Fruit fly (Drosophila melanogaster) whole organism, pupa: ENCODE data around the gene CG11374.

ENCODE experiments used
- CG10348 ChIP-seq: fragments of 200-800 bp; sonication (Bioruptor generic); IDR thresholded peaks from 2 replicates; pipeline ENCODE4 v1.3.6; 2022; ENCODE audit warnings: missing biosample characterization, missing genetic modification characterization
- CG12605 ChIP-seq: fragments of 200-800 bp; sonication (Bioruptor generic); IDR thresholded peaks from 2 replicates; pipeline ENCODE4 v1.3.6; 2022; ENCODE audit warnings: missing biosample characterization, missing genetic modification characterization
- CG13204 ChIP-seq: fragments of 200-800 bp; sonication (Bioruptor generic); optimal IDR thresholded peaks from 2 replicates; lab custom pipeline; 2018; ENCODE audit warnings: missing biosample characterization, mild to moderate bottlenecking, missing genetic modification characterization, moderate library complexity
- CG14655 ChIP-seq: fragments of 200-800 bp; sonication (Bioruptor generic); optimal IDR thresholded peaks from 3 replicates; lab custom pipeline; 2017; ENCODE audit warnings: mild to moderate bottlenecking, missing biosample characterization, missing genetic modification reagents, missing genetic modification characterization
- CG15710 ChIP-seq: fragments of 200-800 bp; sonication (Bioruptor generic); optimal IDR thresholded peaks from 2 replicates; lab custom pipeline; 2018; ENCODE audit warnings: missing biosample characterization, mild to moderate bottlenecking, missing genetic modification characterization, moderate library complexity
- CG17806 ChIP-seq: fragments of 200-800 bp; sonication (Bioruptor generic); optimal IDR thresholded peaks from 2 replicates; lab custom pipeline; 2018; ENCODE audit warnings: missing biosample characterization, mild to moderate bottlenecking, missing genetic modification characterization, moderate library complexity
- CG32121 ChIP-seq: fragments of 200-800 bp; sonication (Bioruptor generic); IDR thresholded peaks from 2 replicates; pipeline ENCODE4 v1.3.6; 2022; ENCODE audit warnings: missing biosample characterization, missing genetic modification characterization
- CG34367 ChIP-seq: fragments of 200-800 bp; sonication (Bioruptor generic); optimal IDR thresholded peaks from 2 replicates; lab custom pipeline; 2018; ENCODE audit warnings: missing biosample characterization, mild to moderate bottlenecking, missing genetic modification characterization
- CG4496 ChIP-seq: fragments of 200-800 bp; sonication (Bioruptor generic); IDR thresholded peaks from 3 replicates; pipeline ENCODE4 v1.3.6; 2022; ENCODE audit warnings: missing biosample characterization, missing genetic modification characterization
- CG8159 ChIP-seq: fragments of 200-800 bp; sonication (Bioruptor generic); optimal IDR thresholded peaks from 3 replicates; lab custom pipeline; 2018; ENCODE audit warnings: missing biosample characterization, mild to moderate bottlenecking, missing genetic modification characterization, moderate library complexity
- CG8301 ChIP-seq: fragments of 200-800 bp; sonication (Bioruptor generic); optimal IDR thresholded peaks from 2 replicates; lab custom pipeline; 2018; ENCODE audit warnings: missing biosample characterization, mild to moderate bottlenecking, missing genetic modification characterization
- CG9948 ChIP-seq: fragments of 200-800 bp; sonication (Bioruptor generic); optimal IDR thresholded peaks from 2 replicates; lab custom pipeline; 2018; ENCODE audit warnings: missing biosample characterization, mild to moderate bottlenecking, missing genetic modification characterization, moderate library complexity
- D1 ChIP-seq: fragments of 200-800 bp; sonication (Bioruptor generic); optimal IDR thresholded peaks from 2 replicates; lab custom pipeline; 2018; ENCODE audit warnings: missing biosample characterization, mild to moderate bottlenecking, missing genetic modification characterization, moderate library complexity
- EcR ChIP-seq: fragments of 200-800 bp; sonication (Bioruptor generic); optimal IDR thresholded peaks from 3 replicates; lab custom pipeline; 2019; ENCODE audit warnings: missing biosample characterization, missing genetic modification characterization, mild to moderate bottlenecking, moderate library complexity, missing genetic modification reagents
- Ets98B ChIP-seq: fragments of 200-800 bp; sonication (Bioruptor generic); IDR thresholded peaks from 2 replicates; pipeline ENCODE4 v1.3.6; 2022; ENCODE audit warnings: missing biosample characterization, missing genetic modification characterization
- Pif1A ChIP-seq: fragments of 200-800 bp; sonication (Bioruptor generic); optimal IDR thresholded peaks from 3 replicates; lab custom pipeline; 2016; ENCODE audit warnings: missing biosample characterization, missing genetic modification characterization
- Pif1B ChIP-seq: fragments of 200-800 bp; sonication (Bioruptor generic); optimal IDR thresholded peaks from 3 replicates; lab custom pipeline; 2016; ENCODE audit warnings: missing biosample characterization, missing genetic modification characterization
- Snoo ChIP-seq: fragments of 200-800 bp; sonication (Bioruptor generic); optimal IDR thresholded peaks from 3 replicates; lab custom pipeline; 2017; ENCODE audit warnings: missing biosample characterization, mild to moderate bottlenecking, missing genetic modification characterization, inconsistent platforms
- fd96Ca ChIP-seq: fragments of 200-800 bp; sonication (Bioruptor generic); IDR thresholded peaks from 3 replicates; pipeline ENCODE4 v1.3.6; 2022; ENCODE audit warnings: missing biosample characterization, missing genetic modification characterization
- gl ChIP-seq: fragments of 200-800 bp; sonication (Bioruptor generic); optimal IDR thresholded peaks from 2 replicates; lab custom pipeline; 2018; ENCODE audit warnings: missing biosample characterization, mild to moderate bottlenecking, missing genetic modification characterization
- rn ChIP-seq: fragments of 200-800 bp; sonication (Bioruptor generic); IDR thresholded peaks from 2 replicates; pipeline ENCODE4 v1.3.6; 2022; ENCODE audit warnings: missing biosample characterization, missing genetic modification characterization

CG11374 gene

DNA sequence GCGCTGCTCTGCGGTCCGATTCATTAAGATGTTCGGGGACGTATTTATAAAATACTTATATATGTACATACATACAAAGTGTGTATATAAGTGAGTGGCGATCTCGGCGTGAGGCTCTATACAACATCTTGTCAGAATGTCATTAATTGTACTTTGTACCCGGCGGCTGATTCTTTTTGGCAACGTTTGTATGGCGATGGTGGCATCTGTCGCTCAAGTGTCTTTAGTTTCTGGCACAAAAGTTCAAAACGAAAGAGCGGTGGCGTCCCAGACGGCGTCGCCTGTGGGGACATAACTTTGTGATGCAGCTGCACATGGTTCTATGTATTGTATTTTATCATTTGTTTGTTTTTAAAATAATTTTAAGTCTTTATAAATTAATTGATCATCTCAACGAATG is 16.8 kb downstream of the CG11374 start:
- TF ChIP-seq fd96Ca (GFP tag; lab: Robert Waterston, UW) (0 out of 3 replicates have a peak, but pooled peaks have one; percentile 27), rn (GFP tag; lab: Robert Waterston, UW) (no peak), D1 (tag; lab: Kevin White, UChicago) (no peak), CG34367 (no peak), Pif1B (GFP tag; lab: Kevin White, UChicago) (no peak), Snoo (tag; lab: Kevin White, UChicago) (no peak), CG9948 (tag; lab: Kevin White, UChicago) (no peak), CG8301 (tag; lab: Kevin White, UChicago) (no peak), CG12605 (GFP tag; lab: Robert Waterston, UW) (no peak), CG15710 (no peak), Ets98B (GFP tag; lab: Robert Waterston, UW) (peak; percentile 54; the same call in 1 of the 2 replicates), CG17806 (tag; lab: Kevin White, UChicago) (no peak), CG14655 (no peak), CG32121 (no peak; the same call in 1 of the 2 replicates), CG4496 (GFP tag; lab: Robert Waterston, UW) (no peak), gl (tag; lab: Kevin White, UChicago) (no peak)

DNA sequence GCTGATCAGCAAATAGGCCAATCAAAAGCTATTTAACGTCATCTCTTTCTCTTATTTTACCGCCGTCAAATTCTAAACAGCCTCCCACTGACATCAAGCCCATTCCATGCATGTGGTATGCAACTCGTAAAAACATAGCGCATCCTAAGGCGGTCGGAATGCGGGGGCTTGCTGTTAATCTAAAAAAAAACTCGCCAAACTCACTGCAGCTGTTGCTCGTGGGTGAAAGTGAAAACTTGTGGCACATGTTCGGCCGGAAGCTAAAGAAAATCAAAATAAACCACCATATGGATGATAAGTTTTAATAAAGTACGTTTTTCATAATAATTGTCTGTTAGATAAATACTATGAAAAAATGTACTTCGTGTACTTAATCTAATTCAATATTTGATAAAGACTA is 17.9 kb downstream of the CG11374 start:
- TF ChIP-seq CG4496 (GFP tag; lab: Robert Waterston, UW) (no peak), CG32121 (peak; percentile 20; the same call in 1 of the 2 replicates)

DNA sequence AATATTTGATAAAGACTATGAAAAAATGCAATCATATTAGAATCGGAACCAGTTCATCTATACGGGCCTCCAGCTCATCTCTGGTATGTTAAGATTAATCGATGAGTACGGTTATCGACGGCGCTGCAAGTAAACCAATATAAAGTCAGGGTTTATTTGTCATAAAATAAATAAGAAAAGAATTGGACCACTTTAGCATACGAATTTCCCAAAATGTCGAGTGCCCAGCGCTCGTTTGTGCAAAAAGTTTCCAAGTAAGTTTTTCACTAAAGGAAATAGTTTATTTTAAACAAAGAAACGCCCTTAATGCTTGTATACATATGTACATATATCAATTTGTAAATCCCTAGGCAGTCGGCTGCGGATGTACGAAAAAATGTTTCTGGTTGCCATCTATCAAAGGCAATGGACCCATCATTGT is 18.5 kb downstream of the CG11374 start, which contains the start of gene Zir:
Gene Zir (plus strand): TSS at position 101 of the 421 bp plus-strand sequence.
- TF ChIP-seq Pif1B (GFP tag; lab: Kevin White, UChicago): no peak
- TF ChIP-seq EcR (GFP tag; lab: Kevin White, UChicago): no peak
- TF ChIP-seq CG4496 (GFP tag; lab: Robert Waterston, UW): no peak
- no peak for TF ChIP-seq CG10348 (GFP tag; lab: Robert Waterston, UW)
- no peak for TF ChIP-seq CG15710
- no peak for TF ChIP-seq Pif1A (GFP tag; lab: Kevin White, UChicago)
- TF ChIP-seq CG8159 (tag; lab: Kevin White, UChicago): no peak
- TF ChIP-seq CG8301 (tag; lab: Kevin White, UChicago): no peak
- TF ChIP-seq rn (GFP tag; lab: Robert Waterston, UW): no peak
- TF ChIP-seq fd96Ca (GFP tag; lab: Robert Waterston, UW): no peak
- TF ChIP-seq CG32121: no peak
- no peak for TF ChIP-seq CG34367

DNA sequence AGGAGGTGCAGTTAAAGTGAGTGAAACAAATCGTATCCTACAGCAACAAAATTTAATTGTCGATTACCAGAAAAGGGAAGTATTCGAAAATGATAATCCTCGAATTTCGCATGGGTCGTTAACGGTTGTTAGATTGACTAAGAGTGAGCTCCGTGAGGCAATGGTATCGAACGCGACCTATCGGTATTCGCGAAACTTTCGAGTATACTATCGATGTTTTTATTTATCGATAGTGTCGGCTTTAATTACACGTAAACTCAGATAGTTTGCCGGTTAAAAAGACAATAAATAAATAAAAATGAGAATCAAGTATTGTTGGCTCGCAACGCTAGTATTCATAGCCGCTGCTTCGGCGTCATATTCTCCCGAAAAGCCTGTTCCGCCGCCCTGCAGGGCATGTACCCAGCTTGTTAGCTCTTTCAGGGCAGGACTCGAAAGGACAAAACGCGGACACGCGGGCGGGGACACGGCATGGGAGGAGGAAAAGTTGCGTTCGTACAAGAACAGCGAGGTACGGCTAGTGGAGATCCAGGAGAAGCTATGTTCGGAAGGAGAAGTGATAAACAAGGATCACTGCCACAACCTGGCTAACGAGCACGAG is 26.1 kb downstream of the CG11374 start, which contains the start of gene Creld:
Gene Creld (plus strand): TSS at position 220 of the 601 bp plus-strand sequence.
- TF ChIP-seq CG8159 (tag; lab: Kevin White, UChicago): no peak
- no peak for TF ChIP-seq CG9948 (tag; lab: Kevin White, UChicago)
- no peak for TF ChIP-seq CG14655
- no peak for TF ChIP-seq CG17806 (tag; lab: Kevin White, UChicago)
- TF ChIP-seq CG32121: no peak
- no peak for TF ChIP-seq gl (tag; lab: Kevin White, UChicago)
- no peak for TF ChIP-seq Pif1A (GFP tag; lab: Kevin White, UChicago)
- TF ChIP-seq Snoo (tag; lab: Kevin White, UChicago): no peak
- TF ChIP-seq Ets98B (GFP tag; lab: Robert Waterston, UW): no peak
- no peak for TF ChIP-seq rn (GFP tag; lab: Robert Waterston, UW)
- no peak for TF ChIP-seq CG12605 (GFP tag; lab: Robert Waterston, UW)

DNA sequence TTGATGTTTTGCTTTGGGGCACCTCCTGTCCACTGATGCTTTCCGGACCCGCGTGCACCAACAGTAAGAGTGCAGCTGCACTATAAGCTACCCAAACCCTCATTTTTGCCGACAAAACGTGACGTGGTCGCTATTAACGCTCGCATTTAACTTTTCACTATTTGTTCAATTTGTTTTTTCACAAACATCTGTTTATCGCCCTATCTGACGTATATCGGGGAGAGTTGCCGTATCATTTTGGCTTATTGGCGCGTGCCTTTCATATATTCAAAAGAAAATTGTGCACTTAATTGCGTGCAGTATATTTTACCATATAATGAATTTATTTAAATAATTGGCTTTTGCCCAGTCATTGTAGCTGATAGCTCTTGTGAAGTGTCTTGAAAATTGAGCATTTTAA is 30.4 kb downstream of the CG11374 start, which contains the start of the genes Nhe1 and Sam-S:
Gene Nhe1 (minus strand): TSS at position 193 of the 400 bp plus-strand sequence.
Gene Sam-S (plus strand): TSS at position 364 of the 400 bp plus-strand sequence.
- TF ChIP-seq CG9948 (tag; lab: Kevin White, UChicago) (no peak), Pif1A (GFP tag; lab: Kevin White, UChicago) (no peak), CG32121 (no peak)

DNA sequence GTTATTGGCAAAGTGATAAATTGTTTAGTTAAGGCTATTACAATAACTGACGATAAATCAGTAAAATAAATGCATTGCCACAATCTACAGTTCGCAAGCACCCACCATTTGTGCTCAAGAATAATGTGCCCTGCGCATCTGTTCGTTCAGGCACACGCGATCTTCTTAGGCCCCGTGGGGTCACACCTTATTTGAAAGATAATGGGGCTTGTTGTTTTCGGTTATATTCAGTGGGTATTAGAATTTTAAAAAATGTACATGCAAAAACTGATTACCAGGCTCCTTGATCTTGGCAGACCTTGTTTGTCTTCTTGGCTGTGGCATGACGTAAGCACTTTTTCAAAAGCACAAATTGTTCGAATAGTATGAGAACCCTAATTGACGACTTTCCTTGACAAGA is 30.9 kb downstream of the CG11374 start:
- TF ChIP-seq CG8159 (tag; lab: Kevin White, UChicago) (no peak), CG10348 (GFP tag; lab: Robert Waterston, UW) (no peak), CG9948 (tag; lab: Kevin White, UChicago) (no peak), CG13204 (GFP tag; lab: Kevin White, UChicago) (no peak), Pif1A (GFP tag; lab: Kevin White, UChicago) (no peak), rn (GFP tag; lab: Robert Waterston, UW) (no peak), Snoo (tag; lab: Kevin White, UChicago) (no peak), Pif1B (GFP tag; lab: Kevin White, UChicago) (no peak)
